Fruit fly (Drosophila melanogaster) whole organism, wandering third instar larva: Measurements from ENCODE around the gene AANATL7.

Source experiments
- Abd-B ChIP-seq: fragments of >200 bp; optimal IDR thresholded peaks from 2 replicates; lab custom pipeline; 2017; ENCODE audit warnings: missing biosample characterization, missing genetic modification characterization
- CG32264 ChIP-seq: fragments of 200-800 bp; sonication (Bioruptor generic); optimal IDR thresholded peaks from 2 replicates; lab custom pipeline; 2016; ENCODE audit warnings: missing biosample characterization, missing genetic modification characterization
- CG9705 ChIP-seq: fragments of 200-800 bp; sonication (Bioruptor generic); optimal IDR thresholded peaks from 2 replicates; lab custom pipeline; 2018; ENCODE audit warnings: missing biosample characterization, mild to moderate bottlenecking, missing genetic modification characterization
- CrebA ChIP-seq: fragments of 200-800 bp; sonication (Bioruptor generic); optimal IDR thresholded peaks from 2 replicates; lab custom pipeline; 2016; ENCODE audit warnings: missing biosample characterization, mild to moderate bottlenecking, missing genetic modification characterization, borderline replicate concordance
- Dfd ChIP-seq: fragments of >200 bp; optimal IDR thresholded peaks from 2 replicates; lab custom pipeline; 2017; ENCODE audit warnings: missing biosample characterization, missing genetic modification characterization
- Dif ChIP-seq: fragments of 200-275, 200-300 bp; sonication (Bioruptor generic); optimal IDR thresholded peaks from 2 replicates; lab custom pipeline; 2018; ENCODE audit warnings: missing biosample characterization, missing genetic modification characterization; ENCODE audit not compliant: partially characterized antibody
- GATAd ChIP-seq: sonication (Bioruptor generic); optimal IDR thresholded peaks from 2 replicates; lab custom pipeline; 2016; ENCODE audit warnings: missing biosample characterization, missing genetic modification characterization
- HLH106 ChIP-seq: fragments of 200-800 bp; optimal IDR thresholded peaks from 3 replicates; lab custom pipeline; 2019; ENCODE audit warnings: missing biosample characterization, mild to moderate bottlenecking, missing genetic modification characterization, moderate library complexity
- Hnf4 ChIP-seq: fragments of 200-800 bp; sonication (Bioruptor generic); optimal IDR thresholded peaks from 2 replicates; lab custom pipeline; 2016; ENCODE audit warnings: missing biosample characterization, mild to moderate bottlenecking, missing genetic modification characterization
- Jra ChIP-seq: sonication (Bioruptor generic); optimal IDR thresholded peaks from 2 replicates; lab custom pipeline; 2016; ENCODE audit warnings: missing biosample characterization, missing genetic modification characterization
- Mio ChIP-seq: sonication (Bioruptor generic); optimal IDR thresholded peaks from 2 replicates; lab custom pipeline; 2016; ENCODE audit warnings: missing biosample characterization, missing genetic modification characterization
- Myc ChIP-seq: fragments of >200 bp; optimal IDR thresholded peaks from 2 replicates; lab custom pipeline; 2017
- N ChIP-seq: fragments of >200 bp; optimal IDR thresholded peaks from 2 replicates; lab custom pipeline; 2018; ENCODE audit warnings: missing biosample characterization, missing external identifiers, missing genetic modification characterization
- OdsH ChIP-seq: fragments of 200-800 bp; sonication (Bioruptor generic); optimal IDR thresholded peaks from 2 replicates; lab custom pipeline; 2016; ENCODE audit warnings: missing biosample characterization, mild to moderate bottlenecking, missing genetic modification characterization
- Rel ChIP-seq, 2 experiments: fragments of 200-800 bp; sonication (Bioruptor generic) in 1 of 2; optimal IDR thresholded peaks; 2 replicates in 1 of 2; 3 replicates in 1 of 2; lab custom pipeline; 2016 to 2019; ENCODE audit warnings: mild to moderate bottlenecking in 2 of 2, missing biosample characterization in 2 of 2, missing genetic modification characterization in 2 of 2, moderate library complexity in 1 of 2
- Sp1 ChIP-seq: fragments of 200-800 bp; sonication (Bioruptor generic); optimal IDR thresholded peaks from 3 replicates; lab custom pipeline; 2019; ENCODE audit warnings: missing biosample characterization, mild to moderate bottlenecking, missing genetic modification characterization, moderate library complexity
- Vsx2 ChIP-seq: fragments of 200-300, 225-300 bp; sonication (Bioruptor generic); optimal IDR thresholded peaks from 2 replicates; lab custom pipeline; 2018; ENCODE audit warnings: missing biosample characterization, missing genetic modification characterization; ENCODE audit not compliant: partially characterized antibody
- br ChIP-seq: fragments of 200-800 bp; sonication (Bioruptor generic); optimal IDR thresholded peaks from 2 replicates; lab custom pipeline; 2016; ENCODE audit warnings: missing biosample characterization, missing genetic modification characterization
- brk ChIP-seq: fragments of 200-800 bp; sonication (Bioruptor generic); optimal IDR thresholded peaks from 2 replicates; lab custom pipeline; 2016; ENCODE audit warnings: missing biosample characterization, mild to moderate bottlenecking, missing genetic modification characterization
- dl ChIP-seq, 2 experiments: fragments of 175-275, 200-275 bp in 1 of 2; fragments of 200-275 bp in 1 of 2; sonication (Bioruptor generic); optimal IDR thresholded peaks; lab custom pipeline; 2018; ENCODE audit warnings: mild to moderate bottlenecking in 2 of 2, missing biosample characterization in 2 of 2, missing genetic modification characterization in 2 of 2, moderate library complexity in 2 of 2; ENCODE audit not compliant: partially characterized antibody in 2 of 2, insufficient read depth in 1 of 2
- dmrt93B ChIP-seq: fragments of 200-800 bp; sonication (Bioruptor generic); optimal IDR thresholded peaks from 2 replicates; lab custom pipeline; 2018; ENCODE audit warnings: missing biosample characterization, mild to moderate bottlenecking, missing genetic modification characterization
- dsf ChIP-seq: sonication (Bioruptor generic); optimal IDR thresholded peaks from 2 replicates; lab custom pipeline; 2016; ENCODE audit warnings: missing biosample characterization, missing genetic modification characterization, borderline replicate concordance
- ey ChIP-seq: fragments of 200-800 bp; sonication (Bioruptor generic); optimal IDR thresholded peaks from 2 replicates; lab custom pipeline; 2016; ENCODE audit warnings: missing biosample characterization, missing genetic modification characterization
- foxo ChIP-seq, 2 experiments: fragments of 200-800 bp; sonication (Bioruptor generic); optimal IDR thresholded peaks; 2 replicates in 1 of 2; 3 replicates in 1 of 2; lab custom pipeline; 2016 to 2017; ENCODE audit warnings: missing biosample characterization in 2 of 2, missing genetic modification characterization in 2 of 2
- fru ChIP-seq: fragments of 200-800 bp; sonication (Bioruptor generic); optimal IDR thresholded peaks from 3 replicates; lab custom pipeline; 2016; ENCODE audit warnings: missing biosample characterization, mild to moderate bottlenecking, missing genetic modification characterization
- h ChIP-seq: fragments of 200-800 bp; sonication (Bioruptor generic); optimal IDR thresholded peaks from 3 replicates; lab custom pipeline; 2016; ENCODE audit warnings: missing biosample characterization, mild to moderate bottlenecking, missing genetic modification characterization
- jim ChIP-seq: fragments of 175-275, 200-325 bp; sonication (Bioruptor generic); optimal IDR thresholded peaks from 2 replicates; lab custom pipeline; 2016; ENCODE audit warnings: missing biosample characterization, mild to moderate bottlenecking, missing genetic modification characterization
- lola ChIP-seq: fragments of >200 bp; optimal IDR thresholded peaks from 2 replicates; lab custom pipeline; 2017; ENCODE audit warnings: missing biosample characterization, missing genetic modification characterization
- pan ChIP-seq: fragments of >200 bp; optimal IDR thresholded peaks from 2 replicates; lab custom pipeline; 2017
- psq ChIP-seq: fragments of 200-800 bp; sonication (Bioruptor generic); optimal IDR thresholded peaks from 3 replicates; lab custom pipeline; 2017; ENCODE audit warnings: missing biosample characterization, mild to moderate bottlenecking, missing genetic modification characterization, moderate library complexity
- rgr ChIP-seq: fragments of 200-800 bp; sonication (Bioruptor generic); optimal IDR thresholded peaks from 3 replicates; lab custom pipeline; 2016; ENCODE audit warnings: missing biosample characterization, mild to moderate bottlenecking, missing genetic modification characterization
- sage ChIP-seq: fragments of 200-800 bp; sonication (Bioruptor generic); optimal IDR thresholded peaks from 2 replicates; lab custom pipeline; 2016; ENCODE audit warnings: missing biosample characterization, mild to moderate bottlenecking, missing genetic modification characterization
- sv ChIP-seq: fragments of 200-800 bp; sonication (Bioruptor generic); optimal IDR thresholded peaks from 3 replicates; lab custom pipeline; 2016; ENCODE audit warnings: missing biosample characterization, missing genetic modification characterization
- tai ChIP-seq: sonication (Bioruptor generic); optimal IDR thresholded peaks from 2 replicates; lab custom pipeline; 2016; ENCODE audit warnings: missing biosample characterization, missing genetic modification characterization
- usp ChIP-seq: fragments of >200 bp; optimal IDR thresholded peaks from 2 replicates; lab custom pipeline; 2017; ENCODE audit warnings: missing biosample characterization, missing genetic modification characterization
- woc ChIP-seq: sonication (Bioruptor generic); optimal IDR thresholded peaks from 2 replicates; lab custom pipeline; 2016; ENCODE audit warnings: missing biosample characterization, mild to moderate bottlenecking, missing genetic modification characterization

Gene AANATL7

DNA sequence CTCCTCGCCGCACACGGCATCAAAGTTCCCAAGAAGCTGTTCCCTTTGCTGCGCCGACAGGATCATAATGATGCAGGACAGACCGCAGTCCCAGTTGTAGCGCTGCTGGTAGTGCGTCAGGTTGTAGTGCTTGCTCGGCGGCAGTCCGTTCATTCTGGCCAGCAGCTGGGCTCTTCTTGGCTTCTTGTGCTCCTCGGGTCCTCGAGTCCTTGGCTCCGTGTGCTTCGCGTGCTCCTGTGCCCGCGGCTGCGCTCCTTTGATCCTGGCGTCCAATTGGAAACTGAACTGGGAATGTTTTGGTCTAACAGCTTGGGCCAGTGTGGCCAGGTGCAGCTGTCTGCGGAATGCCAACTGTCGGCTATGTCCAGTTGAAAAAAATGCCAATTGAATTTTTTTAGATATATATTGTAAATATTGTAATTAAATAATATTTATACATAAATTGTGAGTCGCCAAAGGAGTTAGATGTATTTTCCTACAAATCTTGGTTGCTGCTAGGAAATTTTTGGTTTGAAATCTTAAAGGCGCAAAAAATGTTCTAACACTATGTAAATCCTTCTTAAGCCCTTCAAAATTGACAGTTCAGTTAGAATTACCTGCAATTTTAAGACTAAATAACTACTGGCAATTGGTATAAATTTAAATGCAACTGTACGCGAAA lies 4.4 kb downstream of the AANATL7 start, which contains the start of gene CG13760:
TSS of gene CG13760 (minus strand) at position 645 of the 661 bp plus-strand sequence.
- TF ChIP-seq GATAd (GFP tag; lab: Kevin White, UChicago) (no peak), foxo (GFP tag; optimal IDR thresholded peaks at IDR 0.05; lab: Kevin White, UChicago) (peak in 1 of 2 experiments; percentile 13)

DNA sequence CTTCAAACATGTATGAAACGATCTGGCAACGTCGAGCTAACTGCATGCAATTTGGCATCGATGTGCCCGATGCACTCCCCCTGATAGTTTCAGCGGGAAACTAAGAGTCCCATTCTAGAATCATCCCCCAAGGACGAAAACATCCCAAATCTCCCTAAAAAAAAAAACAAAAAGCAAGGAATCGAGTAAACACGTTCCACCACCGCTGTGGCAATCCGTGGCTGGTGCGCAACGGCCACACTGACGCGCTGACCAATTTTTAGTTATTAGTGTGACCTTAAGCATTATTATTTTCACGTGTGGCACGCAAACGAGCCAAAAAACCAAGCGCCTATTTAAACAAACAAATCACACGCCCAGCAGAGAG lies 4.9 kb downstream of the AANATL7 start, which contains the start of gene wds:
TSS of gene wds (plus strand) at position 265 of the 367 bp plus-strand sequence.
- TF ChIP-seq CrebA (GFP tag; lab: Kevin White, UChicago) = no peak
- no peak for TF ChIP-seq dmrt93B (GFP tag; lab: Kevin White, UChicago)
- TF ChIP-seq dsf (GFP tag; lab: Kevin White, UChicago) = no peak
- no peak for TF ChIP-seq N (GFP tag; lab: Kevin White, UChicago)
- no peak for TF ChIP-seq h (GFP tag; lab: Kevin White, UChicago)
- TF ChIP-seq rgr = no peak
- no peak for TF ChIP-seq pan (lab: Kevin White, UChicago)
- no peak for TF ChIP-seq Dif (GFP tag; lab: Kevin White, UChicago)

DNA sequence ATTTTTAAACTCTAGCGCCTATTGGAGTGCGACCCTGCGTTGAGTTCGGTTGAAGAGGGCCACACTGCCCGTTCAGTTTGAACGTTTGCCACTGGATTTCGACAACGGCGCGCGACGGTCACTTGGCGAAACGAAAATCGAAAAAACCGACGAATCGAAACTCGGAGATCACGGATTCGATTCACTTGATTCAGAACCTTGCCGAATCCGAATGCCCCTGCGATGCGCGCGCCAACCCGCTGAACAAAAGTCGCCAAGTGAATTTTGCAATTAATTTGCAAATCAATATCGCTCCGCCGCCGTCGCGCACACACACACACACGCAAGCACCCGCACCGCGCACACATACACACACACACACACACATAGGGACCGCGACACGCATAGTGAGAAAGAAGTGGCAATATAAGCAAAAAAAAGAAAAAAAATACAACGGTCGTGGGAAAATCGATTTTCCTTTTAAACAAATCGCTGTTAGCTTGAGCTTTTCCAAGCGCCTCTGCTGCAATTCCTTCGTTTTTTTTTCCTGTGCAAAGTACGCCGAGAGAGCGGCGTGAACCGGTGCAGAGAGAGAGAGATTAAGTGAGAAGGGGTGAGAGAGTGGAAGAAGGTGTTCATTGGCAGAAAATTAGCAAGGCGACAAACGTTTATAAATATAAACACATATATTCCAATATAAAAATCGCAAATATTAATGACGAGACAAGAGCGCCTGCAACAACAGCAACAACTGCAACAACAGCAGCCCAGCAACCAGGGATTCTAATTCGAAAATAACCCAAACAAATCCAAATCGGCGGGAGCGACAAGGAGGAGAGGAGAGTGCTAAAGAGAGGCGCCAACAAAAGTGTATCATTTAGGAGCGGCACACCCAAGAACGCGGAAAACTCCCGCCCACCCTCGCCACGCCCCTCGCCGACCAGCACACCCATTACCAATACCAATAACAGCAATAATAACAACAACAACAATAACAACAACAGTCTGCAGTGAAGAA lies 8.0 kb downstream of the AANATL7 start, which contains the start of gene egh:
TSS of gene egh (plus strand) at position 89 of the 997 bp plus-strand sequence.
- peak; percentile 66 for TF ChIP-seq br (GFP tag; lab: Kevin White, UChicago)
- peak; percentile 82 for TF ChIP-seq ey
- peak; percentile 62 for TF ChIP-seq CG32264
- peak; percentile 46 for TF ChIP-seq OdsH (GFP tag; lab: Kevin White, UChicago)
- peak; percentile 52 for TF ChIP-seq Sp1
- TF ChIP-seq Jra (GFP tag; lab: Kevin White, UChicago) = no peak
- no peak for TF ChIP-seq lola (GFP tag; lab: Kevin White, UChicago)
- TF ChIP-seq Myc = no peak
- peak; percentile 39 for TF ChIP-seq Dif (GFP tag; lab: Kevin White, UChicago)
- peak; percentile 82 for TF ChIP-seq fru (GFP tag; lab: Kevin White, UChicago)
- peak; percentile 31 to 75 for TF ChIP-seq foxo (GFP tag; optimal IDR thresholded peaks at IDR 0.05; lab: Kevin White, UChicago)
- no peak for TF ChIP-seq Rel (GFP tag; optimal IDR thresholded peaks at IDR 0.05; lab: Kevin White, UChicago)
- TF ChIP-seq Rel (tag; optimal IDR thresholded peaks at IDR 0.05; lab: Kevin White, UChicago) = peak; percentile 75
- TF ChIP-seq dmrt93B (GFP tag; lab: Kevin White, UChicago) = no peak
- TF ChIP-seq psq (GFP tag; lab: Kevin White, UChicago) = peak; percentile 58
- TF ChIP-seq Hnf4 (GFP tag; lab: Kevin White, UChicago) = peak; percentile 58
- peak; percentile 77 for TF ChIP-seq h (GFP tag; lab: Kevin White, UChicago)
- peak; percentile 74 for TF ChIP-seq rgr
- peak; percentile 95 for TF ChIP-seq Dfd
- peak in 1 of 2 experiments; percentile 3 for TF ChIP-seq dl (GFP tag; optimal IDR thresholded peaks at IDR 0.05; lab: Kevin White, UChicago; ENCODE audit: insufficient read depth in 1 of 2, partially characterized antibody in 2 of 2)
- TF ChIP-seq sage (GFP tag; lab: Kevin White, UChicago) = peak; percentile 53
- TF ChIP-seq, all 38 proteins: peak for 16

DNA sequence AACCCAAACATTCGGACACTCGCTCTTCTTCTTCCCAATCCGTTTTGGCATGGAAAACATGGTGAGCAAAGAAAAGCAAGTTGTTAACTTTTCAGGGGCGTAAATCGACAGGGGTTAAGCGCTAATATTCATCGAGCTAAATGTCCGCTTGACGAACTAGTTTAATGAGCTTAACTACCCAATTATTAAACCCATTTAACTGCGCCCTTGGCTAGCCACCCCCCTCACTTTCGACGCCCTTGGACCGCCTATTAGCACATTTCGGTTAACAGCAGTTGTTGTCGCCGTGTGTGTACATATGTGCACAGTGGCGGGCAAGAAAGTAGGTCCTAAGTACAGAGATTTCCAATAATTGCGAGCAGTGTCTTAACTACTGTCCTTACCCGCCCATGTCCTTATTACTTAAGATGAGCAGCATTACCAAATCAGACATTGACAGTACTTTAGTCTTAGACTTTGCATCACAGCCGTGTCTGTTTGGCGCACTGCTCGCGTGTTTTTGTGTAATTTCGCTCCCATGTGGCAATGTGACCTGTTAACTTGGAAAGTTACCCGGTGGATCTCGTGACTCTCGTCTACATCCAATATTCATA lies 8.8 kb downstream of the AANATL7 start:
- TF ChIP-seq Myc (no peak), Vsx2 (GFP tag; lab: Kevin White, UChicago) (no peak), psq (GFP tag; lab: Kevin White, UChicago) (peak; percentile 89), N (GFP tag; lab: Kevin White, UChicago) (no peak), brk (GFP tag; lab: Kevin White, UChicago) (no peak), foxo (GFP tag; optimal IDR thresholded peaks at IDR 0.05; lab: Kevin White, UChicago) (peak; percentile 83 to 98), Dfd (no peak), sv (GFP tag; lab: Kevin White, UChicago) (peak; percentile 89), CG9705 (GFP tag; lab: Kevin White, UChicago) (peak; percentile 36), usp (GFP tag; lab: Kevin White, UChicago) (no peak), ey (peak; percentile 97), fru (GFP tag; lab: Kevin White, UChicago) (peak; percentile 96), dsf (GFP tag; lab: Kevin White, UChicago) (peak; percentile 64), Abd-B (GFP tag; lab: Kevin White, UChicago) (no peak), sage (GFP tag; lab: Kevin White, UChicago) (peak; percentile 90), jim (peak; percentile 42), CrebA (GFP tag; lab: Kevin White, UChicago) (no peak), Dif (GFP tag; lab: Kevin White, UChicago) (no peak), tai (GFP tag; lab: Kevin White, UChicago) (no peak), dl (GFP tag; optimal IDR thresholded peaks at IDR 0.05; lab: Kevin White, UChicago; ENCODE audit: insufficient read depth in 1 of 2, partially characterized antibody in 2 of 2) (no peak), woc (peak; percentile 85), OdsH (GFP tag; lab: Kevin White, UChicago) (peak; percentile 95), Mio (GFP tag; lab: Kevin White, UChicago) (peak; percentile 84), CG32264 (peak; percentile 90), HLH106 (tag; lab: Kevin White, UChicago) (peak; percentile 94), Hnf4 (GFP tag; lab: Kevin White, UChicago) (peak; percentile 95), dmrt93B (GFP tag; lab: Kevin White, UChicago) (peak; percentile 93)
